Worm (Caenorhabditis elegans) whole organism, late embryonic: ENCODE measurements around the gene kin-20.

Experiments used
- C08G9.2 ChIP-seq: sonication (generic microtip); optimal IDR thresholded peaks from 2 replicates; lab custom pipeline; 2016; ENCODE audit warnings: mild to moderate bottlenecking, missing genetic modification characterization, moderate library complexity, missing compliant biosample characterization
- K02D7.2 ChIP-seq: sonication (generic microtip); optimal IDR thresholded peaks from 2 replicates; lab custom pipeline; 2017; ENCODE audit warnings: mild to moderate bottlenecking, missing genetic modification characterization, missing compliant biosample characterization
- K09A11.1 ChIP-seq: sonication (generic microtip); optimal IDR thresholded peaks from 2 replicates; lab custom pipeline; 2017; ENCODE audit warnings: antibody characterized with exemption, mild to moderate bottlenecking, missing genetic modification characterization, missing compliant biosample characterization; ENCODE audit not compliant: insufficient read depth
- Y22D7AL.16 ChIP-seq: sonication (generic microtip); optimal IDR thresholded peaks from 2 replicates; lab custom pipeline; 2016; ENCODE audit warnings: missing genetic modification characterization, missing compliant biosample characterization
- ama-1 ChIP-seq: fragments of 150-350 bp; optimal IDR thresholded peaks from 2 replicates; lab custom pipeline; 2014
- ceh-14 ChIP-seq: sonication (generic microtip); optimal IDR thresholded peaks from 2 replicates; lab custom pipeline; 2016; ENCODE audit warnings: missing genotype, missing genetic modification characterization, missing compliant biosample characterization
- ceh-18 ChIP-seq: sonication (generic microtip); optimal IDR thresholded peaks from 2 replicates; lab custom pipeline; 2016; ENCODE audit warnings: missing genetic modification characterization, missing compliant biosample characterization
- ceh-2 ChIP-seq: sonication (generic microtip); optimal IDR thresholded peaks from 2 replicates; lab custom pipeline; 2016; ENCODE audit warnings: missing genotype, missing genetic modification characterization, missing compliant biosample characterization
- ceh-31 ChIP-seq: sonication (generic microtip); optimal IDR thresholded peaks from 2 replicates; lab custom pipeline; 2016; ENCODE audit warnings: missing genetic modification characterization, missing compliant biosample characterization
- ceh-48 ChIP-seq: sonication (generic microtip); optimal IDR thresholded peaks from 2 replicates; lab custom pipeline; 2016; ENCODE audit warnings: missing genetic modification characterization, inconsistent platforms, missing compliant biosample characterization
- ceh-6 ChIP-seq: fragments of 200-800 bp; sonication (Bioruptor generic); optimal IDR thresholded peaks from 2 replicates; lab custom pipeline; 2018; ENCODE audit warnings: mild to moderate bottlenecking, missing genetic modification characterization, missing compliant biosample characterization
- che-1 ChIP-seq: sonication (generic microtip); optimal IDR thresholded peaks from 2 replicates; lab custom pipeline; 2016; ENCODE audit warnings: mild to moderate bottlenecking, missing genetic modification characterization, missing compliant biosample characterization
- dmd-4 ChIP-seq: sonication (generic microtip); optimal IDR thresholded peaks from 2 replicates; lab custom pipeline; 2016; ENCODE audit warnings: borderline replicate concordance, missing genetic modification characterization, missing compliant biosample characterization
- elt-2 ChIP-seq: sonication (generic microtip); optimal IDR thresholded peaks from 2 replicates; lab custom pipeline; 2016; ENCODE audit warnings: missing genetic modification reagents, missing genetic modification characterization, missing compliant biosample characterization
- ets-4 ChIP-seq: sonication (generic microtip); optimal IDR thresholded peaks from 2 replicates; lab custom pipeline; 2016; ENCODE audit warnings: missing genetic modification characterization, missing compliant biosample characterization
- eyg-1 ChIP-seq: sonication (generic microtip); optimal IDR thresholded peaks from 2 replicates; lab custom pipeline; 2016; ENCODE audit warnings: missing genotype, missing genetic modification characterization, missing compliant biosample characterization
- fkh-10 ChIP-seq: fragments of 150-350 bp; optimal IDR thresholded peaks from 2 replicates; lab custom pipeline; 2014; ENCODE audit warnings: missing biosample characterization, missing genetic modification reagents, missing genetic modification characterization
- fkh-6 ChIP-seq: sonication (generic microtip); optimal IDR thresholded peaks from 2 replicates; lab custom pipeline; 2016; ENCODE audit warnings: missing genetic modification characterization, missing compliant biosample characterization
- gmeb-2 ChIP-seq: sonication (generic microtip); optimal IDR thresholded peaks from 2 replicates; lab custom pipeline; 2016; ENCODE audit warnings: missing genetic modification characterization, inconsistent platforms, missing compliant biosample characterization
- hlh-30 ChIP-seq: sonication (generic microtip); optimal IDR thresholded peaks from 2 replicates; lab custom pipeline; 2017; ENCODE audit warnings: antibody characterized with exemption, missing genetic modification characterization, missing compliant biosample characterization; ENCODE audit not compliant: insufficient read depth
- hlh-6 ChIP-seq: sonication (generic microtip); optimal IDR thresholded peaks from 2 replicates; lab custom pipeline; 2016; ENCODE audit warnings: missing genotype, missing genetic modification characterization, missing compliant biosample characterization
- hlh-8 ChIP-seq: sonication (generic microtip); optimal IDR thresholded peaks from 2 replicates; lab custom pipeline; 2016; ENCODE audit warnings: missing genotype, missing genetic modification characterization, missing compliant biosample characterization
- lin-11 ChIP-seq: fragments of 200-800 bp; sonication (Bioruptor generic); optimal IDR thresholded peaks from 2 replicates; lab custom pipeline; 2018; ENCODE audit warnings: mild to moderate bottlenecking, missing genetic modification characterization, missing compliant biosample characterization
- madf-2 ChIP-seq: sonication (generic microtip); optimal IDR thresholded peaks from 2 replicates; lab custom pipeline; 2017; ENCODE audit warnings: missing genetic modification characterization, missing compliant biosample characterization
- mec-3 ChIP-seq: sonication (generic microtip); optimal IDR thresholded peaks from 2 replicates; lab custom pipeline; 2016; ENCODE audit warnings: borderline replicate concordance, missing genetic modification characterization, missing compliant biosample characterization
- nfya-1 ChIP-seq: sonication (generic microtip); optimal IDR thresholded peaks from 2 replicates; lab custom pipeline; 2017; ENCODE audit warnings: missing genetic modification characterization, mild to moderate bottlenecking, missing compliant biosample characterization, antibody characterized with exemption, moderate library complexity
- npax-4 ChIP-seq: sonication (generic microtip); optimal IDR thresholded peaks from 2 replicates; lab custom pipeline; 2016; ENCODE audit warnings: missing genetic modification characterization, missing compliant biosample characterization
- pat-9 ChIP-seq: fragments of 200-800 bp; sonication (Bioruptor generic); optimal IDR thresholded peaks from 2 replicates; lab custom pipeline; 2018; ENCODE audit warnings: mild to moderate bottlenecking, missing genetic modification characterization, moderate library complexity, missing compliant biosample characterization
- pqm-1 ChIP-seq: sonication (generic microtip); optimal IDR thresholded peaks from 2 replicates; lab custom pipeline; 2016; ENCODE audit warnings: missing genetic modification characterization, missing compliant biosample characterization
- ref-2 ChIP-seq: sonication (generic microtip); optimal IDR thresholded peaks from 2 replicates; lab custom pipeline; 2016; ENCODE audit warnings: missing genetic modification characterization, missing compliant biosample characterization
- sdc-2 ChIP-seq: sonication (generic microtip); optimal IDR thresholded peaks from 2 replicates; lab custom pipeline; 2016; ENCODE audit warnings: missing genotype, missing genetic modification characterization, missing compliant biosample characterization
- sox-2 ChIP-seq: fragments of 200-800 bp; sonication (Bioruptor generic); IDR thresholded peaks from 2 replicates; pipeline ENCODE4 v1.3.6; 2022; ENCODE audit warnings: missing genetic modification reagents, missing genetic modification characterization, missing compliant biosample characterization
- tbx-7 ChIP-seq: sonication (generic microtip); optimal IDR thresholded peaks from 2 replicates; lab custom pipeline; 2016; ENCODE audit warnings: missing genotype, missing genetic modification characterization, missing compliant biosample characterization
- unc-3 ChIP-seq, 2 experiments: fragments of 200-800 bp in 1 of 2; sonication (Bioruptor generic) in 1 of 2; sonication (generic microtip) in 1 of 2; conservative IDR thresholded peaks in 1 of 2; optimal IDR thresholded peaks in 1 of 2; 2 replicates each; pipeline versions ENCODE4 v1.3.6 to Lab custom; 2016 to 2022; ENCODE audit warnings: missing compliant biosample characterization in 2 of 2, missing genetic modification characterization in 2 of 2, missing genetic modification reagents in 1 of 2
- unc-42 ChIP-seq: sonication (generic microtip); optimal IDR thresholded peaks from 2 replicates; lab custom pipeline; 2016; ENCODE audit warnings: missing genotype, missing genetic modification characterization, missing compliant biosample characterization
- ztf-16 ChIP-seq: sonication (generic microtip); optimal IDR thresholded peaks from 2 replicates; lab custom pipeline; 2017; ENCODE audit warnings: missing genetic modification characterization, missing compliant biosample characterization

The kin-20 gene

ce11 chrX:15268461-15268860 lies 9.1 kb downstream of the kin-20 start:
- TF ChIP-seq K02D7.2 (no peak), ama-1 (lab: Kevin White, UChicago) (peak; percentile 22)
- TF ChIP-seq, all 69 proteins: peak for 1

ce11 chrX:15264593-15264992 lies 13.0 kb downstream of the kin-20 start:
- TF ChIP-seq elt-2 (no peak), dmd-4 (tag; lab: Kevin White, UChicago) (no peak), tbx-7 (tag; lab: Kevin White, UChicago) (no peak), hlh-8 (tag; lab: Kevin White, UChicago) (no peak), lin-11 (tag; lab: Kevin White, UChicago) (no peak), ets-4 (tag; lab: Kevin White, UChicago) (no peak), ama-1 (lab: Kevin White, UChicago) (no peak), mec-3 (tag; lab: Kevin White, UChicago) (no peak), unc-3 (GFP tag; conservative IDR thresholded peaks at IDR 0.05; lab: Robert Waterston, UW) (no peak), unc-3 (tag; optimal IDR thresholded peaks at IDR 0.05; lab: Kevin White, UChicago) (no peak), unc-42 (no peak), C08G9.2 (tag; lab: Kevin White, UChicago) (no peak), madf-2 (tag; lab: Kevin White, UChicago) (no peak)

ce11 chrX:15264149-15264548 lies 13.4 kb downstream of the kin-20 start:
- TF ChIP-seq ceh-18 (tag; lab: Kevin White, UChicago) (no peak), gmeb-2 (tag; lab: Kevin White, UChicago) (no peak), K02D7.2 (no peak)

ce11 chrX:15262875-15263274 lies 14.7 kb downstream of the kin-20 start:
- TF ChIP-seq Y22D7AL.16 (tag; lab: Kevin White, UChicago) (no peak), ref-2 (no peak), pat-9 (tag; lab: Kevin White, UChicago) (no peak), unc-3 (GFP tag; conservative IDR thresholded peaks at IDR 0.05; lab: Robert Waterston, UW) (no peak), unc-3 (tag; optimal IDR thresholded peaks at IDR 0.05; lab: Kevin White, UChicago) (no peak), sdc-2 (tag; lab: Kevin White, UChicago) (no peak), K09A11.1 (tag; lab: Kevin White, UChicago) (no peak), npax-4 (tag; lab: Kevin White, UChicago) (no peak), nfya-1 (tag; lab: Kevin White, UChicago) (no peak), eyg-1 (tag; lab: Kevin White, UChicago) (no peak), ceh-6 (no peak), ceh-2 (tag; lab: Kevin White, UChicago) (no peak), ceh-14 (tag; lab: Kevin White, UChicago) (no peak), fkh-6 (tag; lab: Kevin White, UChicago) (no peak), che-1 (tag; lab: Kevin White, UChicago) (no peak), sox-2 (GFP tag; lab: Robert Waterston, UW) (no peak), pqm-1 (tag; lab: Kevin White, UChicago) (no peak)

- TF ChIP-seq ama-1 (lab: Kevin White, UChicago) (no peak), fkh-10 (GFP tag; lab: Kevin White, UChicago) (no peak), ceh-48 (tag; lab: Kevin White, UChicago) (no peak), madf-2 (tag; lab: Kevin White, UChicago) (no peak), K09A11.1 (tag; lab: Kevin White, UChicago) (no peak), tbx-7 (tag; lab: Kevin White, UChicago) (no peak), ztf-16 (tag; lab: Kevin White, UChicago) (no peak), ceh-31 (tag; lab: Kevin White, UChicago) (no peak), hlh-6 (tag; lab: Kevin White, UChicago) (no peak), pat-9 (tag; lab: Kevin White, UChicago) (no peak), hlh-30 (tag; lab: Kevin White, UChicago) (no peak)
Measured at ce11 chrX:15262423-15262822, 15.1 kb downstream of the kin-20 start, which contains the start of gene F46F2.5. TSS of gene F46F2.5 (plus strand) at chrX:15262723.
